Fruit fly (Drosophila melanogaster) whole organism, embryonic: ENCODE results near the gene shv.
A peak's percentile ranks its signal among the peaks of the same experiment; 100 is the strongest.

Experiments
- BEAF-32 ChIP-seq: fragments of 200-800 bp; sonication (Bioruptor generic); optimal IDR thresholded peaks from 3 replicates; lab custom pipeline; 2017; ENCODE audit warnings: missing biosample characterization, missing genetic modification characterization, mild to moderate bottlenecking, moderate library complexity, missing genetic modification reagents
- CG12104 ChIP-seq: fragments of 200-800 bp; sonication (Bioruptor generic); optimal IDR thresholded peaks from 3 replicates; lab custom pipeline; 2016; ENCODE audit warnings: missing biosample characterization, missing genetic modification characterization
- CG12391 ChIP-seq: fragments of 200-800 bp; sonication (Bioruptor generic); optimal IDR thresholded peaks from 3 replicates; lab custom pipeline; 2018; ENCODE audit warnings: missing biosample characterization, mild to moderate bottlenecking, missing genetic modification characterization, moderate library complexity
- CG12769 ChIP-seq: fragments of 200-800 bp; sonication (Bioruptor generic); optimal IDR thresholded peaks from 2 replicates; lab custom pipeline; 2019; ENCODE audit warnings: missing biosample characterization, mild to moderate bottlenecking, missing genetic modification characterization, moderate library complexity
- CG12942 ChIP-seq: fragments of 200-800 bp; sonication (Bioruptor generic); optimal IDR thresholded peaks from 3 replicates; lab custom pipeline; 2016; ENCODE audit warnings: missing biosample characterization, missing genetic modification characterization
- CG14441 ChIP-seq: fragments of 200-800 bp; sonication (Bioruptor generic); IDR thresholded peaks from 2 replicates; pipeline ENCODE4 v1.3.6; 2022; ENCODE audit warnings: missing biosample characterization, missing genetic modification characterization
- CG14860 ChIP-seq: fragments of 200-800 bp; sonication (Bioruptor generic); IDR thresholded peaks from 3 replicates; pipeline ENCODE4 v1.3.6; 2022; ENCODE audit warnings: missing biosample characterization, missing genetic modification characterization; ENCODE audit not compliant: partially characterized antibody
- CG15073 ChIP-seq: fragments of 200-800 bp; sonication (Bioruptor generic); optimal IDR thresholded peaks from 2 replicates; lab custom pipeline; 2016; ENCODE audit warnings: missing biosample characterization, missing genetic modification characterization
- CG17612 ChIP-seq: fragments of 200-800 bp; sonication (Bioruptor generic); IDR thresholded peaks from 2 replicates; pipeline ENCODE4 v1.3.6; 2022; ENCODE audit warnings: missing biosample characterization, missing genetic modification characterization
- CG2199 ChIP-seq: fragments of 200-800 bp; sonication (Bioruptor generic); IDR thresholded peaks from 3 replicates; pipeline ENCODE4 v1.3.6; 2022; ENCODE audit warnings: missing biosample characterization, missing genetic modification characterization
- CG32532 ChIP-seq: fragments of 200-800 bp; sonication (Bioruptor generic); IDR thresholded peaks from 2 replicates; pipeline ENCODE4 v1.3.6; 2022; ENCODE audit warnings: missing biosample characterization, missing genetic modification characterization
- CG34376 ChIP-seq: fragments of 200-800 bp; sonication (Bioruptor generic); optimal IDR thresholded peaks from 2 replicates; lab custom pipeline; 2018; ENCODE audit warnings: missing biosample characterization, mild to moderate bottlenecking, missing genetic modification characterization
- CG3847 ChIP-seq: fragments of 200-800 bp; sonication (Bioruptor generic); IDR thresholded peaks from 2 replicates; pipeline ENCODE4 v1.3.6; 2022; ENCODE audit warnings: missing biosample characterization, missing genetic modification characterization
- CG4404 ChIP-seq: fragments of 200-800 bp; sonication (Bioruptor generic); IDR thresholded peaks from 2 replicates; pipeline ENCODE4 v1.3.6; 2022; ENCODE audit warnings: missing biosample characterization, missing genetic modification characterization
- CG4854 ChIP-seq: fragments of 200-800 bp; sonication (Bioruptor generic); optimal IDR thresholded peaks from 2 replicates; lab custom pipeline; 2016; ENCODE audit warnings: missing biosample characterization, missing genetic modification characterization, inconsistent platforms
- Doc3 ChIP-seq: fragments of 200-800 bp; sonication (Bioruptor generic); IDR thresholded peaks from 3 replicates; pipeline ENCODE4 v1.3.6; 2022; ENCODE audit warnings: missing biosample characterization, missing genetic modification characterization; ENCODE audit not compliant: partially characterized antibody
- HLH54F ChIP-seq: fragments of 200-800 bp; sonication (Bioruptor generic); optimal IDR thresholded peaks from 3 replicates; lab custom pipeline; 2016; ENCODE audit warnings: missing biosample characterization, missing genetic modification characterization
- Hr3 ChIP-seq: fragments of 200-800 bp; sonication (Bioruptor generic); optimal IDR thresholded peaks from 3 replicates; lab custom pipeline; 2016; ENCODE audit warnings: missing biosample characterization, missing genetic modification characterization
- Kr ChIP-seq: fragments of 200-800 bp; sonication (Bioruptor generic); optimal IDR thresholded peaks from 2 replicates; lab custom pipeline; 2017; ENCODE audit warnings: missing biosample characterization, mild to moderate bottlenecking, missing genetic modification characterization
- NC2β ChIP-seq: fragments of 200-800 bp; sonication (Bioruptor generic); optimal IDR thresholded peaks from 2 replicates; lab custom pipeline; 2016; ENCODE audit warnings: missing biosample characterization, missing genetic modification characterization
- NK7.1 ChIP-seq: fragments of 200-800 bp; sonication (Bioruptor generic); optimal IDR thresholded peaks from 3 replicates; lab custom pipeline; 2016; ENCODE audit warnings: missing biosample characterization, missing genetic modification characterization
- Ravus ChIP-seq: fragments of 200-800 bp; sonication (Bioruptor generic); IDR thresholded peaks from 2 replicates; pipeline ENCODE4 v1.3.6; 2022; ENCODE audit warnings: missing biosample characterization, missing genetic modification characterization
- Rx ChIP-seq: fragments of 200-800 bp; sonication (Bioruptor generic); IDR thresholded peaks from 2 replicates; pipeline ENCODE4 v1.3.6; 2022; ENCODE audit warnings: missing biosample characterization, missing genetic modification characterization
- amos ChIP-seq: fragments of 200-800 bp; sonication (Bioruptor generic); IDR thresholded peaks from 2 replicates; pipeline ENCODE4 v1.3.6; 2022; ENCODE audit warnings: missing biosample characterization, missing genetic modification characterization; ENCODE audit not compliant: partially characterized antibody
- cato ChIP-seq: fragments of 200-800 bp; sonication (Bioruptor generic); optimal IDR thresholded peaks from 2 replicates; lab custom pipeline; 2016; ENCODE audit warnings: missing biosample characterization, missing genetic modification characterization, borderline replicate concordance
- chif ChIP-seq, 2 experiments: fragments of 200-800 bp; sonication (Bioruptor generic); optimal IDR thresholded peaks; 3 replicates each; lab custom pipeline; 2016; ENCODE audit warnings: missing biosample characterization in 2 of 2, missing genetic modification characterization in 2 of 2
- ci ChIP-seq: fragments of 200-800 bp; sonication (Bioruptor generic); IDR thresholded peaks from 3 replicates; pipeline ENCODE4 v1.3.6; 2022; ENCODE audit warnings: missing biosample characterization, missing genetic modification characterization
- crp ChIP-seq, 2 experiments: fragments of 200-800 bp; sonication (Bioruptor generic); optimal IDR thresholded peaks; 2 replicates in 1 of 2; 3 replicates in 1 of 2; lab custom pipeline; 2017; ENCODE audit warnings: missing biosample characterization in 2 of 2, missing genetic modification characterization in 2 of 2, mild to moderate bottlenecking in 1 of 2, moderate library complexity in 1 of 2
- dpn ChIP-seq, 2 experiments: fragments of 200-800 bp; sonication (Bioruptor generic); optimal IDR thresholded peaks; 3 replicates each; lab custom pipeline; 2016; ENCODE audit warnings: missing biosample characterization in 2 of 2, missing genetic modification characterization in 2 of 2
- ems ChIP-seq: fragments of 200-800 bp; sonication (Bioruptor generic); optimal IDR thresholded peaks from 3 replicates; lab custom pipeline; 2016; ENCODE audit warnings: missing biosample characterization, missing genetic modification characterization
- eyg ChIP-seq: fragments of 200-800 bp; sonication (Bioruptor generic); optimal IDR thresholded peaks from 3 replicates; lab custom pipeline; 2016; ENCODE audit warnings: missing biosample characterization, missing genetic modification characterization
- fd64A ChIP-seq: fragments of 200-800 bp; sonication (Bioruptor generic); optimal IDR thresholded peaks from 3 replicates; lab custom pipeline; 2018; ENCODE audit warnings: missing biosample characterization, mild to moderate bottlenecking, missing genetic modification characterization
- fd96Cb ChIP-seq: fragments of 200-800 bp; sonication (Bioruptor generic); optimal IDR thresholded peaks from 2 replicates; lab custom pipeline; 2018; ENCODE audit warnings: missing biosample characterization, mild to moderate bottlenecking, missing genetic modification characterization, moderate library complexity
- h ChIP-seq: fragments of >200 bp; optimal IDR thresholded peaks from 2 replicates; lab custom pipeline; 2017
- her ChIP-seq: fragments of 200-800 bp; sonication (Bioruptor generic); optimal IDR thresholded peaks from 2 replicates; lab custom pipeline; 2016; ENCODE audit warnings: missing biosample characterization, missing genetic modification characterization
- kah ChIP-seq: fragments of 200-800 bp; sonication (Bioruptor generic); optimal IDR thresholded peaks from 2 replicates; lab custom pipeline; 2018; ENCODE audit warnings: missing biosample characterization, mild to moderate bottlenecking, missing genetic modification characterization
- kay ChIP-seq: fragments of 200-800 bp; sonication (Bioruptor generic); optimal IDR thresholded peaks from 2 replicates; lab custom pipeline; 2016; ENCODE audit warnings: missing biosample characterization, missing genetic modification characterization
- knrl ChIP-seq: fragments of 200-800 bp; sonication (Bioruptor generic); IDR thresholded peaks from 3 replicates; pipeline ENCODE4 v1.3.6; 2022; ENCODE audit warnings: missing biosample characterization, missing genetic modification characterization; ENCODE audit not compliant: partially characterized antibody
- nau ChIP-seq: fragments of 200-800 bp; sonication (Bioruptor generic); optimal IDR thresholded peaks from 3 replicates; lab custom pipeline; 2017; ENCODE audit warnings: missing biosample characterization, mild to moderate bottlenecking, missing genetic modification characterization, missing genetic modification reagents
- nerfin-1 ChIP-seq: fragments of 200-800 bp; sonication (Bioruptor generic); optimal IDR thresholded peaks from 3 replicates; lab custom pipeline; 2019; ENCODE audit warnings: missing biosample characterization, mild to moderate bottlenecking, missing genetic modification characterization, moderate library complexity
- onecut ChIP-seq: fragments of 200-800 bp; sonication (Bioruptor generic); IDR thresholded peaks from 2 replicates; pipeline ENCODE4 v1.3.6; 2022; ENCODE audit warnings: missing biosample characterization, missing genetic modification characterization
- otp ChIP-seq: fragments of 200-800 bp; sonication (Bioruptor generic); IDR thresholded peaks from 3 replicates; pipeline ENCODE4, ENCODE4 v1.3.6; 2022; ENCODE audit warnings: missing biosample characterization, missing genetic modification characterization
- pfk ChIP-seq: fragments of 200-800 bp; sonication (Bioruptor generic); optimal IDR thresholded peaks from 2 replicates; lab custom pipeline; 2018; ENCODE audit warnings: missing biosample characterization, mild to moderate bottlenecking, missing genetic modification characterization, moderate library complexity
- ranshi ChIP-seq: fragments of 200-800 bp; sonication (Bioruptor generic); IDR thresholded peaks from 2 replicates; pipeline ENCODE4 v1.3.6; 2022; ENCODE audit warnings: missing biosample characterization, missing genetic modification characterization
- sna ChIP-seq: fragments of 200-800 bp; sonication (Bioruptor generic); IDR thresholded peaks from 2 replicates; pipeline ENCODE4 v1.3.6; 2022; ENCODE audit warnings: missing biosample characterization, missing genetic modification characterization; ENCODE audit not compliant: partially characterized antibody
- sob ChIP-seq: fragments of 200-800 bp; sonication (Bioruptor generic); IDR thresholded peaks from 2 replicates; pipeline ENCODE4 v1.3.6; 2022; ENCODE audit warnings: missing biosample characterization, missing genetic modification characterization
- vfl ChIP-seq: fragments of 200-800 bp; sonication (Bioruptor generic); optimal IDR thresholded peaks from 2 replicates; lab custom pipeline; 2016; ENCODE audit warnings: missing biosample characterization, missing genetic modification characterization
- vvl ChIP-seq: fragments of 200-800 bp; sonication (Bioruptor generic); IDR thresholded peaks from 2 replicates; pipeline ENCODE4 v1.3.6; 2022; ENCODE audit warnings: missing biosample characterization, missing genetic modification characterization
- wdn ChIP-seq: fragments of 200-800 bp; sonication (Bioruptor generic); IDR thresholded peaks from 2 replicates; pipeline ENCODE4 v1.3.6; 2022; ENCODE audit warnings: missing biosample characterization, missing genetic modification characterization

Gene shv

DNA sequence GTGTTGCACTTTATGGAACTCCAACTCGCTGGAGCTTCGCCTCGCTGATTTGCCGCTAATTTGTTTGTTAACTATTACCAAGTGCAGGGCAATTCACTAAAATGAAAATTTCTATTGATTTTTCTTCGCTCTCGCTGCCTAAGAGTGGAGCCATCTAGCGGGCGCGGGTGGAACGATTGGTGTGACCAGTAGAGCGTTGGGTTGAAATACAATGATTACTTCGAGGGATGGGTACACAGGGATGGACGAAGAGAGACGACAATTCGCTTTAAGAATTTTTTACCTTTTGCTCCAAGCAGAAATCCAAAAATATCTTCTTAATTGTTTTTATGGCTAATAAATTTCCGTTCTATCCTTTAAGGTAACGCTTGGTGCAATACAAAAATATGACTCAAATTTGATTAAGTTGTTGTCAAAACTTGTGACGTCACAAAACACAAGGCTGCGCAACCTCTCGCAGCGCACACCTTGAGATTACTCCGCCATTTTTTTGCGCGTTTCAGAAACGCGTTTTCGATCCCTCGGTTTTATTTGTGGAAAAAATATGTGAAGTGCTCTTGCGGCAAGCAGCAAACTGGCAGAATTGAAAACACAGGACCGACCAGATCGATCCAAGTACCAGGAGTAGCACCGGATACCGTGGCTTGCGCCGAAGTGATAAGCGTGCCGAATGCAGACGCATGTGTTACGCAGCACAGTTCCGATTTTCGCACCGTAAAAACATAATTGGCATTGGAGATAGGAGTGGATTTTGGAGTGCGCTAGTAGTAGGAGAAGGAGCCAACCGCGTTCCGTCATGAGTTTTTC lies 38.1 kb upstream of the shv start, which contains the start of the genes AP-2alpha and ebi (continued):
- TF ChIP-seq her (GFP tag; lab: Kevin White, UChicago) (peak; percentile 93), chif (GFP tag; optimal IDR thresholded peaks at IDR 0.05; lab: Kevin White, UChicago) (peak; percentile 92 to 96), Hr3 (GFP tag; lab: Kevin White, UChicago) (peak; percentile 93), dpn (GFP tag; optimal IDR thresholded peaks at IDR 0.05; lab: Kevin White, UChicago) (peak; percentile 94), nau (GFP tag; lab: Kevin White, UChicago) (no peak), vfl (GFP tag; lab: Kevin White, UChicago) (peak; percentile 84), kay (GFP tag; lab: Kevin White, UChicago) (peak; percentile 62), sna (GFP tag; lab: Robert Waterston, UW) (no peak), CG12391 (tag; lab: Kevin White, UChicago) (peak; percentile 93), pfk (GFP tag; lab: Kevin White, UChicago) (peak; percentile 31), Ravus (GFP tag; lab: Robert Waterston, UW) (peak; percentile 39; the same call in 1 of the 2 replicates), wdn (GFP tag; lab: Robert Waterston, UW) (peak; percentile 83), onecut (peak; percentile 96), NC2β (GFP tag; lab: Kevin White, UChicago) (peak; percentile 95), fd64A (GFP tag; lab: Kevin White, UChicago) (no peak), Kr (GFP tag; lab: Kevin White, UChicago) (peak; percentile 29), CG12942 (GFP tag; lab: Kevin White, UChicago) (peak; percentile 88), CG17612 (GFP tag; lab: Robert Waterston, UW) (peak; percentile 38; the same call in 1 of the 2 replicates), fd96Cb (tag; lab: Kevin White, UChicago) (peak; percentile 78), HLH54F (GFP tag; lab: Kevin White, UChicago) (peak; percentile 95), CG14860 (GFP tag; lab: Robert Waterston, UW) (no peak), ranshi (GFP tag; lab: Robert Waterston, UW) (peak; percentile 88; the same call in 1 of the 2 replicates), CG12104 (GFP tag; lab: Kevin White, UChicago) (peak; percentile 86), CG3847 (GFP tag; lab: Robert Waterston, UW) (peak; percentile 94), otp (GFP tag; lab: Robert Waterston, UW) (peak; percentile 78), BEAF-32 (peak; percentile 59), CG4404 (GFP tag; lab: Robert Waterston, UW) (peak; percentile 92), cato (GFP tag; lab: Kevin White, UChicago) (peak; percentile 84), ems (peak; percentile 85), CG15073 (GFP tag; lab: Kevin White, UChicago) (peak; percentile 24), CG12769 (tag; lab: Kevin White, UChicago) (peak; percentile 90), amos (GFP tag; lab: Robert Waterston, UW) (peak; percentile 32; the same call in 1 of the 2 replicates), kah (GFP tag; lab: Kevin White, UChicago) (no peak), vvl (GFP tag; lab: Robert Waterston, UW) (peak; percentile 88), sob (GFP tag; lab: Robert Waterston, UW) (peak; percentile 88), CG32532 (GFP tag; lab: Robert Waterston, UW) (peak; percentile 85), Rx (peak; percentile 61; the same call in 1 of the 2 replicates), CG2199 (GFP tag; lab: Robert Waterston, UW) (0 out of 3 replicates have a peak, but pooled peaks have one; percentile 42), knrl (GFP tag; lab: Robert Waterston, UW) (peak; percentile 51; the same call in 1 of the 3 replicates), h (lab: Kevin White, UChicago) (no peak), eyg (peak; percentile 87), crp (GFP tag; optimal IDR thresholded peaks at IDR 0.05; lab: Kevin White, UChicago) (peak in 1 of 2 experiments; percentile 52), nerfin-1 (tag; lab: Kevin White, UChicago) (peak; percentile 78), CG14441 (GFP tag; lab: Robert Waterston, UW) (peak; percentile 89), ci (GFP tag; lab: Robert Waterston, UW) (peak; percentile 85), CG4854 (GFP tag; lab: Kevin White, UChicago) (peak; percentile 69), Doc3 (GFP tag; lab: Robert Waterston, UW) (no peak), CG34376 (GFP tag; lab: Kevin White, UChicago) (peak; percentile 67), NK7.1 (GFP tag; lab: Kevin White, UChicago) (peak; percentile 76)
